Worm (Caenorhabditis elegans): Measurements from ENCODE around the gene F21C10.9.

ce11 chrV:9076273-9076672, 22.2 kb downstream of the F21C10.9 start, which contains the start of gene T27E4.7:
- TF ChIP-seq med-1 (GFP tag; optimal IDR thresholded peaks at IDR 0.05; ENCODE audit: insufficient read depth) (no peak), T22C8.4 (GFP tag; IDR thresholded peaks at IDR 0.05) (no peak), ztf-29 (GFP tag; IDR thresholded peaks at IDR 0.05) (no peak), flt-1 (GFP tag; IDR thresholded peaks at IDR 0.05) (no peak), cog-1 (tag; optimal IDR thresholded peaks at IDR 0.05) (no peak), ref-1 (GFP tag; conservative IDR thresholded peaks at IDR 0.05) (no peak), ztf-23 (GFP tag; IDR thresholded peaks at IDR 0.05) (no peak), tab-1 (GFP tag; IDR thresholded peaks at IDR 0.05) (no peak)

Data from whole organism, midembryonic.